Fruit fly (Drosophila melanogaster): Measurements from ENCODE around the gene dsd.

The dsd gene

DNA sequence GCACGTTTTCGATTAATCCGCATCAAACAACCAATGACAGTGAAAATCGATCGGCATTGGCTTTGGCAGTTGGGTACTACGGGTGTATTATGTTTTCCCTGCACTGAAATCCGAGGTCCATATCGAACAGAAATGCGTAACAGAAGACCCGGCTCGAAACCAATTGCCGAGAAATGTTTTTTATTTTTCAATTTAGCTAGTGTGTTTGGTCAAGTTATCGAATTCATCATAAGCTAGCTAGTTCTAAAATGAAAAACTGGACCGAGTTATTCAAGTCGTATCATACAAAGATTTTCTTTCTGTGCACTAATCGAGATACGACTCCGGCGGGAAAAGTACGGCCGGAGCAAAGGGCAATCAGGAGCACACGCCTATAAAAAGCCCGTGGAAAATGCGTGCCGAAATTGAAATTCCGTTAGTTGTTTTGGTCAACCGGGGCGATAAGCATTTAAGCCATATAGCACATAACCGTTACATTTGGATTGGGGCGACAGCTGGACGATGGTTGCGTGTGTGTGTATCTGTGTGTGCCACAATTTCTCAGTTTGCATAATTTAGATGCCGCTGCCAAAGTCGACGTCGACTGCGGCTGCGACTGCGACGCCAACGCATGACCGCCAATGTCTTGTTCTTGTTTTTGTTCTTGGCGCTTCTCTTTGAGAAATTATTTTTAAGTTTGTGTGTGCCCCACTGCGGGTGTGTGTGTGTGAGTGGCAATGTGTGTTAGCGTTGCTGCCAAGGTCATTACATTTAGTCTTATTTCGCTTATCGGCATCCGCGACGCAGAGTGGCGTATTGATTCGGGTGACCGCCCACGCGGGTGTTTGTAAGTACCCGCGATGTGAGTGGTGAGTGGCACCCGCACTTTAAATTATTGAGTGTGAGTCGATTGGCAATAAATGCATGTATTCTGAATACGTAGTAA lies 2.2 kb upstream of the dsd start:
- TF ChIP-seq noc (tag; optimal IDR thresholded peaks at IDR 0.05) = no peak

DNA sequence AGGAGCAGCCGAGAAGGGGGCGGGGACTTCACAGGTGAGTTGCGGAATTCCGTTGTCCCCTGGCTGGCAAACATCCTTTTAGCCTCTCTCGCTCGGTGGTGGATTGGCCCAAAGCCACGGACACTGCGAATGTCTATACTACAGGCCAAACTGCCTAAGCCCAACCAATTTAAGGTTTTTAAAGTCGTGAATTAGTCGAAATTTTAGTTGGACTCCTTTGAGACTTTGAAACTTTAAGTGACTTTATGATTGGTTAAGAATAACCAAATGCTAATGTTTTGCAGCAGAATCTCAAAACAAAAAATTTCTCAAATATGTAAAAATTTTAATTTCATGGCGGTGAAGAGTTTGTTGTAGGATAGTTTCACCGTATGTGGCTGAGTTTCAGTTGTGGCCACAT lies 1.3 kb upstream of the dsd start:
- no peak for TF ChIP-seq noc (tag; optimal IDR thresholded peaks at IDR 0.05)

DNA sequence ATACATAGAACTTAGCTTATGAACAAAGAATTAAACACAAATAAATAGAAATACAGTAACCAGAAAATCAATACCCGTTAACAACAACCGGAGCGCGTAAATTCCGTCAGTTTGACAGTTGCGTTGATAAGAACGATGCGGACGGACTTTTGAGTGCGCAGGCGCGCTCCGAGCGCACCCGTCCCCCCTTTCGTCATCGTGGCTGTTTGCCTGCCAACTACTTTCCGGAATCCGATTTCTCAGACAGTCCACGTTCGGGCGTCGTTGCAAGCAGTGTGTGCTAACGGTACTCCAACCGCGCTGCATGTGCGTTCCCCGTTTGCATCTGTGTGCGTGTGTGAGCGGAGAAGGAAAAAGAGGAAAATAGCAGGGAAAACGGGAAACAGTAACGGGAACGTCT lies 804 bp upstream of the dsd start:
- TF ChIP-seq noc (tag; optimal IDR thresholded peaks at IDR 0.05) = no peak

DNA sequence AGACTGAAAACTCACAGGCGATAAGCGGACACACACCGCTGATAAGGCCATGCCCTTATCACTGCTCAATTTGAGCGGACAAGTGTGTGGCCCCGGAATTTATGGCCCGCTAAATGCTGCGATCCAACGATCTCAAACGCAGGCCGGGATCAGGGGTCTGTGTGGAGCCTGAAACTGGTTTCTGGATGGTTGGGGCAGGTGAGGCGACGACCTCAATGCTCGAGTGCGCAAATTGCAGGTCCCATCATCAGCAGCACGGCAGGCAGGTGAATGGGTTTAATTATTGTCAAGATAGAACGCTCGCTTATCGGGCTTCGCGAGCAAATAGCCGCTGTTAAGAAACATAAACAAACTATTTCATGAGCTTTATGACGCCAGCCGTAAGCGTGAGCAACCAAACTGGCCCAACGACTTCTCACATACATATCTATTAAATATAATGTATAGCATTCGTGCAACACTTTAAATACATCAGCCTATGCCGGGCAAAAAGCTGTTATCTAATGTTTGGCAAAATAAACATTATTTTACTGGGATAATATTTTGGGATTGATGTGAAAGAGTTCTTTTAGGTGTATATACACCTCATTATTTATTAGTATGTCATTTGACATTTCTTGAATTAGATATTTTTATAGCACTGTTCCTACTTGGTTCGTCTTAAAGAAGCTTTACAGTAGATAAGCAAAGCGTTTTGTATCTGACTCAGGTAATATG lies 1.5 kb downstream of the dsd start:
- peak; percentile 65 for TF ChIP-seq noc (tag; optimal IDR thresholded peaks at IDR 0.05)

DNA sequence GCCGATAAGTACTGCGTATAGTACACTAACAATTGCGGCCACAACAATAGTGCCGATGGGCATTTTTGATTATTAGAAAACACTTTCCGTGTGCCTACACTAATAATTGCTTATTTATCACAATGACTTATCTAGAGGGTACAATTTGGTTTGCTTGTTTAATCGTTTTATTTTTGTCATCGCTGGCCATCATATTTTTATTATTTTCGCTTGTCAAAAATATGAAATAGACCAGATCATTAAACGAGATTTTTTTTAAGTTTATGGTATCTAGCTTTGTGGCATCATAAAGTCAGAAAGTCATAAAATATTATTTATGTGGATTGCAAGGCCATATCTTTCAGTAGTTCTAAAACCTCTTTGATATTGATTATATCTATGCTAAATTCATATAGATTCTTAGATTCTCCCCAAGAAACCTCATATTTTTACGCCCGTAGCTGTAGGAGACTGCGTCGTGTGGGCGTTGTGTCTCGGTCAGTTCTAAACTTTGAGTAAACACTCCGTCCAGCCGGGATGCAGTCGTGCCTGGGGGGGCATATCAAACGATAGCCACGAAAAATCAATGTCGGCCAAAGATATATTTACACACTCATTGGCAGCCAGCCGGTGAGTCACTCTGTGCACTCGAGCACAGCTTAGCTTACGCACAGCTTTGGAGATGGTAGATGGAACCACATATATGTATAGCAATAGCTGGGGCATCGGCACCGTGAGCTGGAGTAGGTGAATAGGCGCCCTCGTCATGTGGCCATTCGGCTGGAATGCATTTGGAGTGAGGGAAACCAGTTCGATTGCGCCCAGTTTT lies 2.4 kb downstream of the dsd start:
- peak; percentile 65 for TF ChIP-seq noc (tag; optimal IDR thresholded peaks at IDR 0.05)

DNA sequence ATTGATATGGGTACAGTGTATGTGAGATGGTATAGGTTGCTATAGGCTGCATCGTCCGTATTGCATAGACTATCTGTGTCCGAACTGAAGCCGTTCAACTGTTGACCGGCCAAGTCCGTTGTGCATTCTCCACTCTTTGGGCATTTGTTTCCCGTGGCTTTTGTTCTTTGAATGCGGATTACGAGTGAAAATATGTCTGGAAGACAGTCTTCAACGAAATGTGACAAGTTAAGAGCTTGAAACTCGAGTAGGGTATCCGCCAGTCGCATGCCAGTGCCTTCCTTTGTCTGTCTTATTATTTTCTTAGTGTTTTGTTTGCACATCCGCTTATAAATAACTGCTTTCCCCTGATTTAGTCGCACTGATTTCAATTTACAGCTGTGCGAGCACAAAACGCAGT lies 3.5 kb downstream of the dsd start:
- TF ChIP-seq noc (tag; optimal IDR thresholded peaks at IDR 0.05) = no peak

DNA sequence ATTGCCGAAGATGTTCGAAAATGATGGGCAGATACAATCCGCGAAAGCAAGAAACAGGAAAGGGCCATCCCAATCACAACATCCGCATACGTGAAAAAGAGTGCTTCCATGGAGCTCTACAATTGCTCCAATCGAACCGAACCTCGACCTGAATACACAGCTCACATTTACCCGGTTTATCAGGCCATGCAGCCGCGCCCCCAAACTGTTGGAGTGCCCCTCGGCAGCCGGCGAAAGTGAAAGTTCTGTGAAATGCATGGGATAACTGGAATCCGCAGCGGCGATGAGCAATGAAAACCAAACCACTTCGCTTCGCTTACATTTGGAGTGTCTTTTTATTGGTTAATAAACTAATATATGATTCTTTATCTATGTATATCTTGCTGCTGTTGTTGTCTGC lies 9.9 kb downstream of the dsd start:
- no peak for TF ChIP-seq noc (tag; optimal IDR thresholded peaks at IDR 0.05)

DNA sequence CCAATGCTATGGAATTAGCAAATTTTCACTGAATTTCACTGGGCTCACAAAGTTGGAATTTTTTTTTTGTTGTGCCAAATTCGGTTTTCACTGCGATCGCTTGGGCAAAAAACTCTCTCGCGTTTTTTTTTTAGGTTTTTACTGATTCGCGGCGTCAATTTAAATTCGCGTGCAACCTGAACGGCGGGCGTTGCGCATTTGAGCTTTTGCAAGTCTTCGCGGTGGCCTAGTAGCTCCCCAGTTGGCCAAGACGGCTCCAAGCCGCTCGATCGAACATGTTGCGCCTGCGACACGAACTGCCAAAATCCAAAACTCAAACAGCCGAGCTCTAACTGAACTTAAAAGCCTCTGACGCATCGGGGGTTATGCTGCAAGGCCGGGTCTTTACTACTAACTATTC lies 11.2 kb downstream of the dsd start, which contains the start of gene CG5639:
Gene CG5639, minus strand, starts transcription at position 152 of the 400 bp plus-strand sequence.
- TF ChIP-seq noc (tag; optimal IDR thresholded peaks at IDR 0.05) = no peak

DNA sequence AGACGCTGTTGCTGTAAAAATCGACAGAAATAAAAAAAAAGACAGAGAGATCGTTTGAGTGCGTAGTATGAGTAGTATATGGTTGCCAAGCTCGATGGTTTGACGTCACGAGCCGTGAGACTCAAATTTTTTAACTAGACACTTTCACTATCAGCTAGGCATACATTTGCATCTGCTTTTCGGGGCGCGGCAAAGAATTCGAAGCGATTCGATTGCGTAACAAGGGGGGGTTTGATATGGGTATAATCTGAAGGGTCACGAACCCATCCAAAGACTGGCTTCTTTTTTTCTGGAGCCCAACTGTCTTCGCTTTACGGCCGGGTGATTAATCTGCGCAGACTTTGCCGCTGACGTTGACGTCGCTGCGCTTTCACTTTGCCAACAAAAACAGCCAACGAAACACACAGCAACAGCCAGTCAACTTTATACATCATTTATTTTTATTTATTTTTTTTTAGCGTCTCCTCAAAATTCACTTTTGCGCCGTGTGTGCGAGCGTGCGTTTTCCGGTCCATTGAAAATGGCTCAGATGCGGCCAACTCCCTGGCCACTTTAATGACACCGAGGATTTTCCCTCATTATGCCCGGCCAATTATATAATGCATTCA lies 13.5 kb downstream of the dsd start:
- no peak for TF ChIP-seq noc (tag; optimal IDR thresholded peaks at IDR 0.05)

DNA sequence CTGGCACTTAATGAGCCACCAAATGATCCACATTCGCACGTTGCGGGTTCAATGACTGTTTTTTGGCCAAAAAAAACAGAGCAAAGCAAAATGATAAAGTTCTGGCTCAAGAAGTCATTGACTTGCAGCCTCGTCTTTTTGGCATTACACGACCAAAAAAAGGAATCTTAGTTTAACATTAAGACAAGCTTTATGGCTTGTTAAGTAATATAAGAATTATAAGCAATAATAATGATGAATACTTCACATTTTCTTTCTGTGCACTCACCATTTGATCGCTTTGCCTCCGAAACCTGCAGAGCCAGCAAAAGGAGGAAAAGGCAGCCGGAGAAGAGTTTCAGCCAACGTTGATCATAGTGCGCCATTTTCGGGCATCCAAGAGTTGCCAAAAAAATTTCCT lies 14.0 kb downstream of the dsd start:
- no peak for TF ChIP-seq noc (tag; optimal IDR thresholded peaks at IDR 0.05)

DNA sequence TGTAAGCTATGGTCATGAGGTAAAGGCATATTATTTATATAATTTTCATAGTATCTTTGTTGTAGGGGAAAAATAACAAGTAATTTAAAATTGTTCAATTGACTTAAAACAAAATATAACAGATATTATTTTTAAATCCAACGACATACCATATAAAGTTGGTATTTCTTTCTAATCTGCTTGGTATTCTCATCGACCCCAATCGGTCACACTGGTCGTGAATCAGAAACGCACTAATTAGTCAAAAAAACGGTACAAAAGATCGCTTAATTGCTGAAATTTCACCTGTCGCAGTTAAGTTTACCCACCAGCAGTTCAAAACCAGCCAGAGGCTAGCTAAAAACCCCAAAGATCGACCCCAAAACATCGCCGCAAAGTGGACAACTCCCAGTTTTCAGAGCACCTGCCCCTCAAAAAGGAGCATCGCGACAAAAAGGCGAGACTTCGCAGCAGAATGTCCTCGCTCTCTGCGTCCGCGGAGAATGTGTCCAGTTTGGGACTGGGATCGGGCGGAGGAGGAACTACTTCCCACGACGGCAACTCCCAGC lies 24.5 kb downstream of the dsd start, which contains the start of gene pins:
Gene pins, plus strand, starts transcription at position 207 of the 548 bp plus-strand sequence.
- no peak for TF ChIP-seq noc (tag; optimal IDR thresholded peaks at IDR 0.05)

DNA sequence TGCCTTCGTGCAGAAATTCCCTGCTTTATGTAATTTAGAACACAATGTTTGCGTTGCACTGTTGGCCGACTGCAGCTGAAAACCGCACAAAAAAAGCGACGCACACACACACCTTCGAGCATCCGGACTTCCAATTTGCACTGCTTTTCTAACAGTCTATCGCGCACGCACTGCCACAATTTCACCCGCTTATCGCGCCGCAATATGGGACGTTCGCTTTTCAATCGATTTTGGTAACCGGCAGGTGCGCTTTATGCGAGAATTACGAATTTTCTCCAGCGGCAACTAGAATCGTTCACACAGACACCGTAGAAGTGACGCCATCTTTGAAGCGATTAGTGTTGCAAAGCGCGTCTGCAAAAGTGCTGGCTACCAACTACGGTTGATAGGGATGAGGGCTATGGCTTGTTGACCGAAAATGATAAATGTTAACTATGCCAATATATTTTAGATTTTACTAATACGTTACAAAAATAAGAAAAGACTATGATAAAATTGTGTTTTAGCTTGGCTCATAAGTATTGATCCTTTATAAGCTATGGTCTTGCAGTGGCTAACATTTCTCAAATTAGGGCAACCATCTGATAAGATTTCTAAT lies 25.2 kb downstream of the dsd start, which contains the start of gene wdb:
Gene wdb, minus strand, starts transcription at position 352 of the 598 bp plus-strand sequence.
- TF ChIP-seq noc (tag; optimal IDR thresholded peaks at IDR 0.05) = peak; percentile 29

DNA sequence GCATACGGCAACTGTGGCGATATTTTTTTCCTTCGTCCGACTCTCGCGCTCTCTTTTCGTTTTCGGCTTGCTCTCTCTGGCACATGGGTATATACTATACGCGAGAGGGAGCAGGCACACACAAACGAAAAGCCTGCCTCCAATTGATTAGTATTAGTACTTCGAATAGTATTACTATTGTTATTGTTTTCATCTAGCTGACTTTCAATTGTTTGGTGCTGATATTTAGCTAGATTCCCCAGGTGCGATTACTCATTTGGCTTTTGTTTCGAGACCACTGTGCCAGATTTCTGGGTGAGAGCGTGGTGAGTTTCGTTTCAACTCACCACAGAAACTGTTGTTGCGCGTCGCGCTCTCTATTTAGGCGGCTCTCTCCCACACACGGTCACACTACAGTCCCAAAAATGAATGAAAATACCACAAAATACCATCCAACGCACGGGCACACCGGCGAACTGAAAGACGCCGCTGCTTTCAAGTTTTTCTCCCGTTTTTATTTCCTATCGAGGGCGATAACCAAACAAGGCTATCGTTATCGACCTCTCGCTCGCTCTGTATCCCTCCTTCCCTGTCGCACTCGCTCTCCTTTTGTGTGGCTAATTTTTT lies 25.8 kb downstream of the dsd start:
- peak; percentile 73 for TF ChIP-seq noc (tag; optimal IDR thresholded peaks at IDR 0.05)

DNA sequence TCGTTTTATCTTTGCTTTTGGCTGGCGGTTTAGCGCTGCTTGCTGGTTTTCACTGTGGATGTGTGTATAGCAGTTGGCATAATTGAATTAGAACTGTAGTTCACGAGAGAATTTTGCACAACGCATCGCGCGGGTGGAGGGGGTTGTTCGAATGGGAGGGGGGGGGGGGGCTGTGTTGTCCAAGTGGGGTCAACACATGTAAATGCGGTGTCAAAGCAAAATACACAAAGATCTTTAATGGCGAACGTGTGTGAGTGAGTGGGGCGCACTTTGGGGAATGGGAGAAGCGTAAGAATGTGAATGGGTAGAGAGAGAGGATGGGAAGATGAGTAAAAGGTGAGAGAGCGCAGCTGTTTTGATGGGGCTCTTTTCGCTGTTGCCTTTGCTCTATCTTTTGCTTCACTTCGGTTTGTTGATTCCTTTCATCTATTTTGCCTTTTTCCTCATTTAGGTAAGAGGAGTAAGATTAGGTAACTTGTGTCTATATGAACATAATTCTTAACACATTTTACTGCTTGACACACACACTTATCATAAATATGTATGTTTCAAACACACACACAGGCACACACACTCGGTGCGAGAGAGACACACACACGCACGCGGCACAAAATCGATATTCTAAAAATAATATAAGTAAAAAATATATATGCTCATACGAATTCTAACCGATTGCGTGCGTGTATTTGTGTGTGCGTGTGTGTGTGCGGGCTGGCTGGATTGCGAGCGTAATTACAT lies 26.8 kb downstream of the dsd start:
- no peak for TF ChIP-seq noc (tag; optimal IDR thresholded peaks at IDR 0.05)

Measured in whole organism, larva.